Fruit fly (Drosophila melanogaster): ENCODE data around the gene CG17078.

CG17078 gene

DNA sequence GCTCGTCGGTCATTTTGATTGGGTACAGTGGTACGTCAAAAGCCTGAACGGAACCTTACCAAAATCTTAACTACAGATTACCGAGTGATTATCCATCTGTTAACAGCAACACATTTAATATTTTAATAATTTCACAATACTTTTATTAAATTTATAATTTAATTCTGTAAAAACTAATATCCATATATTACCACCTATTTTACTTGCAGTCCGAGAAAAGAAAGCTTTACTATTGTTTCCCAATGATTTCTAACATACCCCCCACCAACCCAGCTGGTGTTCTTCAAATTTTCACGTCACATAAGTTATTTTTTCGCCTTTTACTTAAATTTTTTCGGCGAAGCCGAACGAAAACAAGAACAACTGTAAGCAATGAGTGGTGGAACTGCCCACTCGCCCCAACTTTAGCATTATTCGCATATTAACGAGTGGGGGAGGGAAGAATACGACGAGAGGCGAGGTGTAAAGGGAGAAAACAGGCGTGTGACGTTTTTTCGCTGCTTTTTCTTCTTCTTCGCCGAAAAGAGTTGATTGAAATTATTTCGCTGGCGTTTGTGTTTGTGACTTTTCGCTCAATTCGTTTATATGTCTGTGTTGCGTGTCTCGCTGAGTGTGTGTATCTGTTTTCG lies 30.1 kb downstream of the CG17078 start (continued):
- TF ChIP-seq row (GFP tag; IDR thresholded peaks at IDR 0.05), result peak; percentile 55
- no peak for TF ChIP-seq mld (GFP tag; IDR thresholded peaks at IDR 0.05; ENCODE audit: partially characterized antibody)
- peak; percentile 7 for TF ChIP-seq CG1602 (GFP tag; optimal IDR thresholded peaks at IDR 0.05)
- TF ChIP-seq Lhr (GFP tag; optimal IDR thresholded peaks at IDR 0.05), result no peak
- peak; percentile 47 for TF ChIP-seq scrt (GFP tag; optimal IDR thresholded peaks at IDR 0.05)
- no peak for TF ChIP-seq CG4707 (GFP tag; optimal IDR thresholded peaks at IDR 0.05)
- peak; percentile 29; the same call in 1 of the 2 replicates for TF ChIP-seq al (GFP tag; IDR thresholded peaks at IDR 0.05)
- peak; percentile 87 for TF ChIP-seq lab (GFP tag; optimal IDR thresholded peaks at IDR 0.05)
- TF ChIP-seq CG11247 (GFP tag; IDR thresholded peaks at IDR 0.05), result no peak
- TF ChIP-seq CG18262 (tag; optimal IDR thresholded peaks at IDR 0.05), result peak; percentile 64
- TF ChIP-seq Oli (tag; optimal IDR thresholded peaks at IDR 0.05), result peak; percentile 56
- TF ChIP-seq abd-A (tag; optimal IDR thresholded peaks at IDR 0.05), result peak; percentile 74
- no peak for TF ChIP-seq CG17912 (GFP tag; optimal IDR thresholded peaks at IDR 0.05)
- no peak for TF ChIP-seq dmrt11E (tag; optimal IDR thresholded peaks at IDR 0.05)
- TF ChIP-seq CG7839 (tag; optimal IDR thresholded peaks at IDR 0.05), result peak; percentile 72
- peak; percentile 50 for TF ChIP-seq fd3F (GFP tag; optimal IDR thresholded peaks at IDR 0.05)
- no peak for TF ChIP-seq CG7357 (GFP tag; IDR thresholded peaks at IDR 0.05)
- TF ChIP-seq CG8924 (tag; optimal IDR thresholded peaks at IDR 0.05), result peak; percentile 53
- no peak for TF ChIP-seq Lpt (GFP tag; optimal IDR thresholded peaks at IDR 0.05)
- no peak; the same call in 1 of the 2 replicates for TF ChIP-seq CG4360 (GFP tag; IDR thresholded peaks at IDR 0.05)
- TF ChIP-seq onecut (GFP tag; IDR thresholded peaks at IDR 0.05), result no peak
- 0 out of 2 replicates have a peak, but pooled peaks have one; percentile 12 for TF ChIP-seq sisA (GFP tag; IDR thresholded peaks at IDR 0.05)
- peak; percentile 59 for TF ChIP-seq CG6813 (GFP tag; optimal IDR thresholded peaks at IDR 0.05)
- peak; percentile 73 for TF ChIP-seq HHEX (GFP tag; optimal IDR thresholded peaks at IDR 0.05)
- TF ChIP-seq gsb (GFP tag; IDR thresholded peaks at IDR 0.05), result no peak
- TF ChIP-seq Oaz (GFP tag; IDR thresholded peaks at IDR 0.05), result no peak
- TF ChIP-seq CG9817 (tag; optimal IDR thresholded peaks at IDR 0.05), result peak; percentile 38
- peak; percentile 23 for TF ChIP-seq az2 (GFP tag; optimal IDR thresholded peaks at IDR 0.05)
- peak; percentile 66 for TF ChIP-seq CG11504 (tag; optimal IDR thresholded peaks at IDR 0.05)
- TF ChIP-seq Adf1 (GFP tag; IDR thresholded peaks at IDR 0.05), result peak; percentile 80
- peak; percentile 66 for TF ChIP-seq org-1 (GFP tag; optimal IDR thresholded peaks at IDR 0.05)
- no peak for TF ChIP-seq Sry-δ (GFP tag; optimal IDR thresholded peaks at IDR 0.05)
- peak; percentile 75 for TF ChIP-seq slbo (GFP tag; IDR thresholded peaks at IDR 0.05)
- TF ChIP-seq CG17568 (GFP tag; optimal IDR thresholded peaks at IDR 0.05), result no peak
- TF ChIP-seq HmgZ (tag; optimal IDR thresholded peaks at IDR 0.05), result peak; percentile 20
- TF ChIP-seq Trl (optimal IDR thresholded peaks at IDR 0.05), result peak in 1 of 2 experiments; percentile 45
- no peak for TF ChIP-seq Trl (GFP tag; optimal IDR thresholded peaks at IDR 0.05)
- no peak for TF ChIP-seq CG15601 (tag; optimal IDR thresholded peaks at IDR 0.05)
- peak; percentile 29 for TF ChIP-seq CG8388 (GFP tag; optimal IDR thresholded peaks at IDR 0.05)
- no peak for TF ChIP-seq H2.0 (GFP tag; IDR thresholded peaks at IDR 0.05)
- no peak for TF ChIP-seq ase (GFP tag; IDR thresholded peaks at IDR 0.05)
- TF ChIP-seq Bgb (GFP tag; IDR thresholded peaks at IDR 0.05; ENCODE audit: partially characterized antibody), result peak; percentile 42; the same call in 1 of the 2 replicates
- TF ChIP-seq CG31224 (GFP tag; IDR thresholded peaks at IDR 0.05), result 0 out of 2 replicates have a peak, but pooled peaks have one; percentile 10
- peak; percentile 54 for TF ChIP-seq CG17359 (tag; optimal IDR thresholded peaks at IDR 0.05)
- TF ChIP-seq B-H1 (GFP tag; IDR thresholded peaks at IDR 0.05), result no peak
- TF ChIP-seq schlank (tag; optimal IDR thresholded peaks at IDR 0.05), result no peak
- TF ChIP-seq wek (GFP tag; optimal IDR thresholded peaks at IDR 0.05), result no peak
- TF ChIP-seq Hr51 (GFP tag; optimal IDR thresholded peaks at IDR 0.05), result peak; percentile 40 to 58
- peak; percentile 10 for TF ChIP-seq ewg (GFP tag; optimal IDR thresholded peaks at IDR 0.05)
